Worm (Caenorhabditis elegans) whole organism, midembryonic: ENCODE measurements around the gene Y32B12C.1.

Experiments
- cog-1 ChIP-seq: sonication (generic microtip); optimal IDR thresholded peaks from 2 replicates; lab custom pipeline; 2016; ENCODE audit warnings: missing genetic modification characterization, missing compliant biosample characterization
- flt-1 ChIP-seq: fragments of 200-800 bp; sonication (Bioruptor generic); IDR thresholded peaks from 2 replicates; pipeline ENCODE4 v1.3.6; 2022; ENCODE audit warnings: missing genetic modification characterization, missing compliant biosample characterization
- med-1 ChIP-seq: sonication (generic microtip); optimal IDR thresholded peaks from 2 replicates; lab custom pipeline; 2017; ENCODE audit warnings: missing genetic modification characterization, mild to moderate bottlenecking, missing compliant biosample characterization, antibody characterized with exemption, missing genetic modification reagents; ENCODE audit not compliant: insufficient read depth
- ztf-29 ChIP-seq: fragments of 200-800 bp; sonication (Bioruptor generic); IDR thresholded peaks from 2 replicates; pipeline ENCODE4 v1.3.6; 2022; ENCODE audit warnings: missing genetic modification reagents, missing genetic modification characterization, missing compliant biosample characterization

- TF ChIP-seq med-1 (GFP tag; lab: Kevin White, UChicago) (no peak), cog-1 (tag; lab: Kevin White, UChicago) (no peak), flt-1 (GFP tag; lab: Robert Waterston, UW) (no peak), ztf-29 (GFP tag; lab: Robert Waterston, UW) (no peak)
Measured at ce11 chrV:16622754-16623261, 16.4 kb downstream of the Y32B12C.1 start, which contains the start of gene Y70C5A.2.
